Worm (Caenorhabditis elegans) whole organism, L4/young adult: ENCODE data around the gene D1005.4.

Experiments
- W03F9.2 ChIP-seq: fragments of 150-350 bp; optimal IDR thresholded peaks from 2 replicates; lab custom pipeline; 2014; ENCODE audit warnings: missing biosample characterization, missing genetic modification characterization
- dao-5 ChIP-seq: sonication (generic microtip); optimal IDR thresholded peaks from 2 replicates; lab custom pipeline; 2016; ENCODE audit warnings: missing genotype, missing genetic modification characterization, moderate library complexity, missing compliant biosample characterization
- him-1 ChIP-seq: sonication (generic microtip); optimal IDR thresholded peaks from 2 replicates; lab custom pipeline; 2016; ENCODE audit warnings: missing genotype, missing genetic modification reagents, missing genetic modification characterization, missing compliant biosample characterization

The D1005.4 gene

DNA sequence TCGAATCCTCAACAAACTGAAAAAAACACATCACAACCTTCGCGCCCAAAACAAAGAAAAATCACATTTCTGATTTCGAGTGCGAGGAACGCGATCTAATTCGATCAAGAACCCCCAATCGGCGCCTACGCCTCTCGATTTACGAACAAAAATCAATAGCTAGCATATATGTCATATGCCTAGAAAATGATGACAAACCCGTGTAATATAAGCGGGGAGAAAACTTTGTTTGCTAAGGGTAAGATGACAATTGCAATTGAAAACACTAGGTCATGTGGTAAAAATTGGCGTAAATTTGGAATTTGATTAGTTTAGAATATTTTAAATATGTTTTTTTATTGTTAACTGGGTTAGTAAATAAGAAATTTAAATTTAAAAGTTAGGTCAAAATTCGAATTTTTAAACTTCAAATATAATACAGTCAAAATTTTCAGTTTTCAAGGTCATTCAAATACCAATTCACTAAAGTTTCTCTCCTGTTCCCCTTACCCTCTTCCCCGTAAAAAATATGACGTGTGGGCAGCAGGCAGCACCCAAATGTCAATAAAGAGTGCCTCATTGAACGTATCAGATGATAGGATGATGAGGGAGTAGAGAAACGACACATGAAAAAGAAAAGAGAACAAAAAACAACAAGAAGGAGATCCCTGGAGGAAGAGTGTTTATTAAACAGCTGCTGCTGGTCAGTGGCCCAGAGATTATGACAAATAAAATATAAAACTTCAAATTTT, 29.1 kb downstream of the D1005.4 start:
- TF ChIP-seq him-1 (tag; lab: Kevin White, UChicago) (no peak), W03F9.2 (peak; percentile 27), dao-5 (tag; lab: Kevin White, UChicago) (no peak)

DNA sequence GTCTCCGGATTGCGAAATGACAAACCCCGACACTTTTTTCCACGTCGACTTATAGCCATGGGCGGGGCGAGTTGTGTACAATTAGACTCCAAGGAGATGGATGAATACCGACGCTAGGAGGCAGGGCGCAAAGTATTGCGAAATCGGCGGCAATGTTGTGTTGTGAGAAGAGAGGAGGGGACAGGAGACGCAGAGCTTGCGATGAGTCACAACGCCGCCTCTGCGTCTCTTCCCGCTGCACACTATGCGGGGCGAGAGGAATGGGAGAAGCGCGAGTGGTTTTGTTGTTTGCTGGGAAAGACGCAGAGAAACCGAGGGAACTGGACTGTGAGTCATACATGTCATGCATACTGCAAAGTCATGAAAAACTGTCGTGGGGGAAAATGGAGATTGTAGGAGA, 31.2 kb downstream of the D1005.4 start:
- TF ChIP-seq W03F9.2: peak; percentile 30
- peak; percentile 11 for TF ChIP-seq dao-5 (tag; lab: Kevin White, UChicago)
- peak; percentile 56 for TF ChIP-seq him-1 (tag; lab: Kevin White, UChicago)

DNA sequence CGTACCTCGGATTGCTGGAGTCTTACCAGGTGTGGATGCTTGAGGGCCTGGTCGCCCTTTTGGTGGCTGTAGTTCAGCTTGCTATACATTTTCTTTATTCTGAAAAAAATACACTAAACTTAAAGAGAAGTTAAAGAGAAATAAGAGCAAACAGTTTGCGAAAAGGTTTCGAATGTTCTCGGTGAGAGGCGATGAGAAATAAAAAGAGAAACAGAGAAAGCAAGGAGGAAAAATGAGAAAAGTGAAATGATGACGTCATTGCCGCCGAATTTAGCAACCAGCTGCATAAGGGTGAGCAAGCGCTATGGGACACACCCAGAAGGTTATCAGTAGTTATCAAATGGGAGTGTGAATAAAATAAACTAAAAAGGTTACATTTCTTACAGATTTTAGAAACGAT, 31.8 kb downstream of the D1005.4 start, which contains the start of gene cebp-1:
TSS of gene cebp-1 (minus strand) at position 99 of the 400 bp plus-strand sequence.
- TF ChIP-seq W03F9.2 (peak; percentile 39), dao-5 (tag; lab: Kevin White, UChicago) (no peak)

DNA sequence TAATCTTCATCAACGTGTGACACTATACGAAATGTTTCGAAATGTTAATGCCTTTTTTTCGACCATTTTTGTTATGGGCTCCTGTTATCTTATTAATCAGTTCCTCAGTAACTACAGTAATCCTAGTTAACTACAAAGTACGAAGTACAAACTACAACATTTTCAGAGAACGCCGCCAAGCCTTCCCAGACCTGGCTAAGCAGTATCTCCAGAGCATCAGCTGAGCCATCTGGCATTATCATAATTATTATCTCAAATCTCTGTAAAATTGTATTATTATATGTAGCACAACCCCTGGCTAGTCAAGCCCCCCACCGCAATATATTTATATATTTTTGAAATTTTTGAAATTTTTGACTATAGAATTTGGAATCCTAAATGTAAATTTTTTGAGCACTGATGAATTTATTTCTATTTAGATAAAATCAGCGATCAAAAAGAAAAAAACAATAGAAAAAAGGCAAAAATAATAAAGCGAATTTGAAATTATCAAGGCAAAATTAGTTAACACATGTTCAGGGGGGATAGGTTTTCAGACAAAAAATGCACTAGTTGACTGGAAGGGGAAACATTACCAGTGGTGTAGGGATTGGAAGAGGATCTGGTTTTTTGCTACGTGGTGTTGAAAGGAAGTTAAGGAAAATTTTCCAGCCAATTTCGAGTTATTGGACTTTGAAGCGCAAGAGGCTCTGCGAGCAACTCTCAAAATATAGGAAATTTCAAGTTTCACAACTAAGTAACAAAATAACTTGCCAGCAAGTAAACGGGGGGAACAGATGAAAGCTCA, 33.6 kb downstream of the D1005.4 start:
- no peak for TF ChIP-seq dao-5 (tag; lab: Kevin White, UChicago)

DNA sequence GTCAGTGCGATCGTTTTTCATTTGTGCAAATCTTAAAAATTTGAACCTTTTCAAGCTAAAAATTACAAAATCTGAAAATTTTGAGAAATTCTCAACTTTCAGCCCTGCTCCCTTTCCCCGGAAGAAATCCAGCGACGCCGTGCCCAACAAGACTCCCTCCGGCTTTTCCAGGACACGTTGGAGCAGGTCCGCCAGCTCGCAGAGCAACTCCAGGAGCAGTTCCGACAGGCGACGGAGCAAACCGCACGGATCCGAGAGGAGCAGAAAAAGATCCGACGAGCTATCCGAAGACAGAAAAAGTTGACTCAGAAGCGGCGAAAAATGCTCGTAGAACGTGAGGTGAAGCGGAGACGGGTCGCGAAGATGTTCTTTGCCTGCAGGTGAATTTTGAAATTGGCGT, 34.4 kb downstream of the D1005.4 start:
- TF ChIP-seq dao-5 (tag; lab: Kevin White, UChicago) (no peak), W03F9.2 (no peak), him-1 (tag; lab: Kevin White, UChicago) (no peak)

DNA sequence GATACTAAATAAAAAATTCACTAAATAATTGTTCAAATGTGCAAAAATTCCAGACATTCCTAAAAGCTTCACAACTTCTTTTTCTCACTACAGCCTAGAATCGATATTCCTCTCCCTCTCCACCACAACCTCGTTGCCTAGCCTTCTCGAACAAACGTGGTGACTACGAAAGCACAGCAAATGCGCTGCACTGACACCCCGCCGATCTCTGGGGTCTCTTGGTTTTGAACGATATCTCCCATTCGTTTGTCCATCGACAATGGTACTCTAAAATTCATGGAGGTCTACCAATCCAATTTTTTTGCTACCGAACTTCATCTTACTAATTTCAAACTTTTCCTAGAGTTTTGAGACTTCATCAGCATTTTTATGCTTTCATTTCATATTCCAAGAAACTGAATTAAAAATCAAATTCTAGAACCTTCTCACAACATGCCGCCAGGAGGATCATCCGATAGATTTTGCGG, 35.2 kb downstream of the D1005.4 start, which contains the start of gene W05H7.1:
TSS of gene W05H7.1 (plus strand) at position 417 of the 467 bp plus-strand sequence.
- TF ChIP-seq him-1 (tag; lab: Kevin White, UChicago): no peak

DNA sequence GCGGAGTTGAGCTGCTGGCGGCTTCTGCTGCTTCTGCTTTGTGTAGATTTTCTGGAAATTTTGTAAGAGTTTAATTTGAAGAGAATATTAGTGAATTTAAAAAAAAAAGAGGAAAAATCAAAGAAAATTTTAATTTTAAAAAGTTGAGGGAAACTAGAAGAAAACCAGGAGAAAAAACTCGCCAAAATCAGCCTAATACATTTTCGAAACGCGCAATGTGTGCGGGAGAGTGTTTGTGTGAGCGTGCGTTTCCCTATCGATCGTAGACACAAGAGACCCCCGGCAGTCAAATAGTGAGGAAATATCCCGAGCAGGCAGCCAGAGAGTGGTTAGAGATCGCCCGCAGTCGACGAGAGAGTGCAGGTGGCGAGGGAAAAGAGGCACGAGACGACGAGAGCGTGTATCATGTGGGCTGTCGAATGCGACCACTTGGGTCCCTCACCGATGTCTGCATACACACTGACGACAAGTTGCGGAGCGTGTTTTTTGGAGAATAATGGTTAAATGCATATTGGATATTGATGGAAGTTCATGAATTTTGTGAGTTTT, 39.0 kb downstream of the D1005.4 start, which contains the start of gene zfp-3:
TSS of gene zfp-3 (minus strand) at position 51 of the 549 bp plus-strand sequence.
- TF ChIP-seq him-1 (tag; lab: Kevin White, UChicago) (peak; percentile 80), dao-5 (tag; lab: Kevin White, UChicago) (peak; percentile 62), W03F9.2 (peak; percentile 72)

DNA sequence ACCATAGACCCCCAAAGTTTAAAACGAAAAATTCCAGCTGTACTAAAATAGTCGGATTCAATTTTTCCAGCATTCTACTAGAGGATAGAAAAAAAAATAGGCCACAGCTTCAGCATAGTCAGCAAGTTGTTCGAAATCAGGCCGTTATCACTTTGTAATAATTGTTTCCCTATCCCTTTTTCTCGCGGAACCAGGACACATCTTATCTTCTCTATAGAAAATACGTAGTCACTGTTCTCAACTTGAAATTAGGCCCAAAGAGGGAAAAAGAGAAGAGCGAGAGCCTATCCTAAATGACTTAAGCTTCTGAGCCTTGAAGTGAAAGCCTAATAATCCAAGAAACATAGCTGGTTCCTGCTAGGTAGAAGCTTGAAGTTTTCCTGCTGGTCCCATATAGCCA, 39.9 kb downstream of the D1005.4 start:
- no peak for TF ChIP-seq him-1 (tag; lab: Kevin White, UChicago)
- no peak for TF ChIP-seq W03F9.2
- TF ChIP-seq dao-5 (tag; lab: Kevin White, UChicago): no peak

DNA sequence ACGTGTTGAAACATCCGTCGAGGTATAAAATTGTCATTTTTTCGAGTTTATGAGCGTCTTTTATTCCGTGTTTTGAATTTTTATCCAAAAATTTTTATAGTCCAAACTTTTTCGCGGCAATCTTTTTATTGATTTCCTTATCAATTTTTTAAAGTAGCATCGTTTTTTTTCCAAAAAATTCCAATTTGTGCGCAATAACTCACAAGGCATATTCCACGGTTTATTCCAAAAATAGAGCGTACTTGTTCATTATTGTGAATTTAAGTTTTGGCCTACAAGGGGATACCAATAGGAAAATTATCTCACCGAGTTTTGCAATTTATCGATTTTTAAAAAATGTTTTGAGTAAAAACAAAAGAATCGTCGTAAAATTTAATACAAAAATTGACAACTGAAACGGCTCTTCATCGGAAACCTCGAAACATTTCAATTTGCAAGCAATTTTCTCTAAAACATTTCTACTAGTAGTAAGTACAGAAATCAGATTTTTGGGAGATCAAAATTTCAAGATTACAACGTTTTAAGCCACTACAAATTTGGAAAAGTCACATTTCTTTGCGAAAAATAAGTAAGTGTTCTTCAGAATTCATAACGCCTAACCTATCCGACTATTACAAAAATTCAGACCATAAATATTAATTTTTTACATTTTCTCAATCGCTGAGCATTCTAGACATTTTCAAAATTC, 41.9 kb downstream of the D1005.4 start:
- no peak for TF ChIP-seq him-1 (tag; lab: Kevin White, UChicago)
- TF ChIP-seq W03F9.2: no peak
- no peak for TF ChIP-seq dao-5 (tag; lab: Kevin White, UChicago)

DNA sequence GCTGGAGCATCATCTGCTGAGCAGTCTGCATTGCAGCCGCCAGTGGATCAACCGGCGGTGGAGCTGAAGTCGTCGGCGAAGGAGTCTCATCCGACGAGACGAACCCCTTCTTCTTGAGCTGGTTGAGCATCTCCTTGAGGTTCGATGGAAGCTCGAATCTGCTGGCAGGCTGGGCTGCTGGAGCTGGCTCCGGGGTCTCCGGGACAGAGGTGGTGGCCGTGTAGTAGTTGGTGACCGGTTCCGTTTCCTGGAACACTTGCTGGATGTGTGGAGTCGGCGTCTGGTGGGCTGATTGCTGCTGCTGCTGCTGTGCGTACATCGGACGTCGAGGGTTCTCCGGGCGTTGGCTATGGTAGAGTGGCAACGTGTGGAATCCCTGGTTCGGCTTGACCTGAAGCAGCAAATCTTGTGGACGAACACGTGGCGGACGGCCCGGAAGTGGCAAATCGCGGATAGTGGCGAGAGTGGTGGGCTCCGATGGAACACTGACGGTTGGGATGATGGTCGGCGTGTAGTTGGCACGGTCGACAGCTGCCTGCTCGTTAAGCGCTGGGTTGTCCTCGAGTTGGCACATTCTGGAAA, 43.9 kb downstream of the D1005.4 start:
- TF ChIP-seq him-1 (tag; lab: Kevin White, UChicago) (no peak), W03F9.2 (no peak), dao-5 (tag; lab: Kevin White, UChicago) (no peak)

DNA sequence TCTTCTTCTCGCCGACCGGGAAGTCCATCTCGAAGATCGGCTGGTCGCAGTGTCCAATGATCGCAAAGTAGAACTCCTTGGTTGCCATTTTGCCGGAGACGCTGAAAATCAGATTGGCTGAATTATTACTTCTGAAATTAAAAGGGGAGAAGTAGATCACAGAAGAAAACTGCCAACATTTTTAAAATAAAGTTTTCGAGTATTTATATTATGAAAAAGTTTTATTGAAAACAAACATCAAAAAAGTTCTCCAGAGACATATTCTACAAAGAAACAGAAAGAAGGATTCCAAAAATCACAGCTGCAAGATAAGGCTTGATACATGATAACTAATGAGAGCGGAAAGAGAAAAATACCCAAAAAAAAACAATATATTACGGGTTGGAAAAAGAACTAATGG, 45.5 kb downstream of the D1005.4 start, which contains the start of gene sedl-1:
TSS of gene sedl-1 (minus strand) at position 101 of the 400 bp plus-strand sequence.
- TF ChIP-seq W03F9.2 (no peak), him-1 (tag; lab: Kevin White, UChicago) (no peak), dao-5 (tag; lab: Kevin White, UChicago) (no peak)

DNA sequence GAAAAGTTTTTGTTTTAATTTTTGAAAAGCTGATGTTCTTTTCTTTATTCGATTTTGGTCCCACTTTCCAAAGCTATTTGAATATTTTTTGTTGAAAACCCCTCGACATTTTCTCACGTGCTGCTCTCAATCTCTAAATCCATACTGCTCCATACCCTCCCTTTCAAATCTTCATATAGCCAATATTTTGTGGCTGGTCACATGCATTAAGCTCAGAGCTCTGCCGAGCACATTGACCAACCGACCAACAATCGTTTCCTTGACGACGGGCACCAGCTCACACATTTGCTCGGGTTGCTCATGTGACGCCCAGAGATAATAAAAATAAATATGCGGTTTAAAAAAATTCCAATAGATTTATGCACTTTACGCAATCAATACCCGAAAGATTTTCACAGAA, 46.7 kb downstream of the D1005.4 start:
- TF ChIP-seq dao-5 (tag; lab: Kevin White, UChicago): no peak
- TF ChIP-seq him-1 (tag; lab: Kevin White, UChicago): no peak
- no peak for TF ChIP-seq W03F9.2

DNA sequence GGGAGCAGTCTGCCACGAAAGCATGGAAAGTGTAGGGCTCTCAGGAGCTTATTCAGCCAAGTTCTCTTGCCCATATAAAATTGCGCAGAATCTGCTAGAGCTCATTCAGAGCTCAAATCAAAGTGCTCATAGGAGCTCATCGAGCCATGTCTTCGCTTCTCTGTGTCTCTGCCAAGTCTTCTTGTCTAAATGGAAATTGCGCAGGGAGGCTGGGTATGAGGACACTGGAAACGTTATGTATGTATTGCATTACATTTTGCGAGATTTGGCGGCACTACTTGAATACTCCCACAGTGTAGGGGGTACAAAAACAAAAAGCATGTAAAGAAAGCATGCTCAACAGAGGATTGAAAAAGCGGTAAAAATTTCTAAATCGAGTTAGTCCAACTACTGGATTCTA, 48.5 kb downstream of the D1005.4 start:
- TF ChIP-seq W03F9.2 (no peak), him-1 (tag; lab: Kevin White, UChicago) (no peak), dao-5 (tag; lab: Kevin White, UChicago) (no peak)
